Worm (Caenorhabditis elegans): ENCODE results near the gene apn-1.

apn-1 gene

ce11 chrII:8075324-8075810 is 28.0 kb downstream of the apn-1 start, which contains the start of gene K02C4.2:
Gene K02C4.2 (plus strand): TSS chrII:8075760.
- TF ChIP-seq pha-4 (tag; optimal IDR thresholded peaks at IDR 0.05) (peak; percentile 55), unc-120 (tag; optimal IDR thresholded peaks at IDR 0.05; ENCODE audit: poor library complexity, severe bottlenecking) (peak; percentile 20), drap-1 (GFP tag; optimal IDR thresholded peaks at IDR 0.05) (peak; percentile 86), unc-62 (GFP tag; optimal IDR thresholded peaks at IDR 0.05) (peak; percentile 22), M03D4.4 (tag; optimal IDR thresholded peaks at IDR 0.05) (peak; percentile 79), tbx-8 (GFP tag; optimal IDR thresholded peaks at IDR 0.05) (peak; percentile 59), bed-3 (GFP tag; optimal IDR thresholded peaks at IDR 0.05) (peak; percentile 12), ceh-43 (GFP tag; optimal IDR thresholded peaks at IDR 0.05) (peak; percentile 63), zip-8 (tag; optimal IDR thresholded peaks at IDR 0.05) (peak; percentile 23), hlh-1 (tag; optimal IDR thresholded peaks at IDR 0.05) (peak; percentile 8), mls-2 (tag; optimal IDR thresholded peaks at IDR 0.05) (peak; percentile 81), sem-2 (GFP tag; optimal IDR thresholded peaks at IDR 0.05) (peak; percentile 76), cnd-1 (tag; optimal IDR thresholded peaks at IDR 0.05) (peak; percentile 86), lin-32 (GFP tag; optimal IDR thresholded peaks at IDR 0.05) (peak; percentile 76), ztf-11 (tag; optimal IDR thresholded peaks at IDR 0.05) (no peak), flh-1 (GFP tag; optimal IDR thresholded peaks at IDR 0.05) (peak; percentile 59), lsy-2 (tag; optimal IDR thresholded peaks at IDR 0.05) (no peak), nhr-2 (tag; optimal IDR thresholded peaks at IDR 0.05) (no peak), sptf-1 (tag; optimal IDR thresholded peaks at IDR 0.05) (no peak), lin-13 (tag; optimal IDR thresholded peaks at IDR 0.05) (peak; percentile 20), ceh-83 (GFP tag; optimal IDR thresholded peaks at IDR 0.05) (peak; percentile 89), ham-2 (GFP tag; optimal IDR thresholded peaks at IDR 0.05) (peak; percentile 73), ceh-39 (tag; optimal IDR thresholded peaks at IDR 0.05) (no peak), mep-1 (tag; optimal IDR thresholded peaks at IDR 0.05) (peak; percentile 12)

ce11 chrII:8078041-8078440 is 30.7 kb downstream of the apn-1 start, which contains the start of gene K02C4.5:
Gene K02C4.5 (plus strand): TSS chrII:8078435.
- TF ChIP-seq drap-1 (GFP tag; optimal IDR thresholded peaks at IDR 0.05) = no peak
- no peak for TF ChIP-seq cnd-1 (tag; optimal IDR thresholded peaks at IDR 0.05)
- TF ChIP-seq unc-62 (GFP tag; optimal IDR thresholded peaks at IDR 0.05) = no peak
- TF ChIP-seq zip-8 (tag; optimal IDR thresholded peaks at IDR 0.05) = no peak
- TF ChIP-seq nhr-12 (tag; optimal IDR thresholded peaks at IDR 0.05) = no peak
- no peak for TF ChIP-seq lsy-2 (tag; optimal IDR thresholded peaks at IDR 0.05)
- TF ChIP-seq ces-1 (GFP tag; optimal IDR thresholded peaks at IDR 0.05) = no peak
- no peak for TF ChIP-seq nhr-76 (tag; optimal IDR thresholded peaks at IDR 0.05)
- TF ChIP-seq ham-2 (GFP tag; optimal IDR thresholded peaks at IDR 0.05) = no peak
- no peak for TF ChIP-seq mls-2 (tag; optimal IDR thresholded peaks at IDR 0.05)
- TF ChIP-seq unc-120 (tag; optimal IDR thresholded peaks at IDR 0.05; ENCODE audit: poor library complexity, severe bottlenecking) = no peak
- TF ChIP-seq unc-39 (tag; optimal IDR thresholded peaks at IDR 0.05) = no peak
- no peak for TF ChIP-seq lin-13 (tag; optimal IDR thresholded peaks at IDR 0.05)
- TF ChIP-seq nhr-237 (tag; optimal IDR thresholded peaks at IDR 0.05) = no peak
- no peak for TF ChIP-seq M03D4.4 (tag; optimal IDR thresholded peaks at IDR 0.05)
- TF ChIP-seq tbx-8 (GFP tag; optimal IDR thresholded peaks at IDR 0.05) = no peak
- no peak for TF ChIP-seq elt-3 (tag; optimal IDR thresholded peaks at IDR 0.05)

ce11 chrII:8086803-8087202 is 39.4 kb downstream of the apn-1 start, which contains the start of gene K02C4.3:
Gene K02C4.3 (minus strand): TSS chrII:8086853.
- TF ChIP-seq unc-39 (tag; optimal IDR thresholded peaks at IDR 0.05) = no peak
- peak; percentile 60 for TF ChIP-seq mep-1 (tag; optimal IDR thresholded peaks at IDR 0.05)
- no peak for TF ChIP-seq pha-4 (tag; optimal IDR thresholded peaks at IDR 0.05)
- no peak for TF ChIP-seq M03D4.4 (tag; optimal IDR thresholded peaks at IDR 0.05)
- TF ChIP-seq ceh-83 (GFP tag; optimal IDR thresholded peaks at IDR 0.05) = no peak
- TF ChIP-seq elt-1 (tag; optimal IDR thresholded peaks at IDR 0.05; ENCODE audit: borderline replicate concordance, insufficient read depth) = no peak
- TF ChIP-seq zip-8 (tag; optimal IDR thresholded peaks at IDR 0.05) = no peak
- TF ChIP-seq cnd-1 (tag; optimal IDR thresholded peaks at IDR 0.05) = no peak
- TF ChIP-seq unc-120 (tag; optimal IDR thresholded peaks at IDR 0.05; ENCODE audit: poor library complexity, severe bottlenecking) = no peak
- TF ChIP-seq nhr-12 (tag; optimal IDR thresholded peaks at IDR 0.05) = no peak
- TF ChIP-seq lsy-2 (tag; optimal IDR thresholded peaks at IDR 0.05) = peak; percentile 63
- TF ChIP-seq ceh-39 (tag; optimal IDR thresholded peaks at IDR 0.05) = no peak
- TF ChIP-seq ceh-43 (GFP tag; optimal IDR thresholded peaks at IDR 0.05) = no peak
- no peak for TF ChIP-seq sptf-1 (tag; optimal IDR thresholded peaks at IDR 0.05)

- TF ChIP-seq mab-5 (tag; optimal IDR thresholded peaks at IDR 0.05) = no peak
- TF ChIP-seq sptf-1 (tag; optimal IDR thresholded peaks at IDR 0.05) = peak; percentile 17
- no peak for TF ChIP-seq elt-1 (tag; optimal IDR thresholded peaks at IDR 0.05; ENCODE audit: borderline replicate concordance, insufficient read depth)
- TF ChIP-seq ceh-83 (GFP tag; optimal IDR thresholded peaks at IDR 0.05) = peak; percentile 37
- TF ChIP-seq drap-1 (GFP tag; optimal IDR thresholded peaks at IDR 0.05) = peak; percentile 27
- TF ChIP-seq ceh-39 (tag; optimal IDR thresholded peaks at IDR 0.05) = peak; percentile 25
- TF ChIP-seq mep-1 (tag; optimal IDR thresholded peaks at IDR 0.05) = no peak
- TF ChIP-seq pha-4 (tag; optimal IDR thresholded peaks at IDR 0.05) = no peak
- no peak for TF ChIP-seq hlh-1 (tag; optimal IDR thresholded peaks at IDR 0.05)
- no peak for TF ChIP-seq unc-120 (tag; optimal IDR thresholded peaks at IDR 0.05; ENCODE audit: poor library complexity, severe bottlenecking)
- no peak for TF ChIP-seq ces-1 (GFP tag; optimal IDR thresholded peaks at IDR 0.05)
Observed at ce11 chrII:8091528-8091927, 44.2 kb downstream of the apn-1 start.

Data from whole organism, mixed stage, embryonic.